Worm (Caenorhabditis elegans) whole organism, L3 larva: ENCODE data around the gene F35H10.6.

ENCODE experiments used
- aly-2 ChIP-seq: fragments of 150-350 bp; optimal IDR thresholded peaks from 2 replicates; lab custom pipeline; 2014; ENCODE audit warnings: missing biosample characterization, missing genetic modification characterization
- ama-1 ChIP-seq: fragments of 150-350 bp; optimal IDR thresholded peaks from 2 replicates; lab custom pipeline; 2018
- elt-2 ChIP-seq: sonication (generic microtip); optimal IDR thresholded peaks from 2 replicates; lab custom pipeline; 2016; ENCODE audit warnings: missing genetic modification reagents, mild to moderate bottlenecking, missing genetic modification characterization, missing compliant biosample characterization
- hmg-11 ChIP-seq: sonication (generic microtip); optimal IDR thresholded peaks from 2 replicates; lab custom pipeline; 2016; ENCODE audit warnings: missing genetic modification characterization, missing compliant biosample characterization
- mdl-1 ChIP-seq: fragments of 150-350 bp; optimal IDR thresholded peaks from 2 replicates; lab custom pipeline; 2014; ENCODE audit warnings: missing biosample characterization, missing genetic modification characterization
- nfya-1 ChIP-seq: sonication (generic microtip); optimal IDR thresholded peaks from 2 replicates; lab custom pipeline; 2017; ENCODE audit warnings: missing genetic modification characterization, mild to moderate bottlenecking, missing compliant biosample characterization, antibody characterized with exemption, moderate library complexity; ENCODE audit not compliant: insufficient read depth
- nhr-76 ChIP-seq: fragments of 150-350 bp; sonication (generic microtip); optimal IDR thresholded peaks from 5 replicates; lab custom pipeline; 2014; ENCODE audit warnings: missing biosample characterization, missing genetic modification characterization
- snpc-4 ChIP-seq: fragments of 150-350 bp; optimal IDR thresholded peaks from 2 replicates; lab custom pipeline; 2014; ENCODE audit warnings: missing biosample characterization, missing genetic modification characterization
- unc-62 ChIP-seq: fragments of 150-350 bp; sonication (generic microtip); optimal IDR thresholded peaks from 4 replicates; lab custom pipeline; 2014; ENCODE audit warnings: missing biosample characterization, missing genetic modification reagents, missing genetic modification characterization

DNA sequence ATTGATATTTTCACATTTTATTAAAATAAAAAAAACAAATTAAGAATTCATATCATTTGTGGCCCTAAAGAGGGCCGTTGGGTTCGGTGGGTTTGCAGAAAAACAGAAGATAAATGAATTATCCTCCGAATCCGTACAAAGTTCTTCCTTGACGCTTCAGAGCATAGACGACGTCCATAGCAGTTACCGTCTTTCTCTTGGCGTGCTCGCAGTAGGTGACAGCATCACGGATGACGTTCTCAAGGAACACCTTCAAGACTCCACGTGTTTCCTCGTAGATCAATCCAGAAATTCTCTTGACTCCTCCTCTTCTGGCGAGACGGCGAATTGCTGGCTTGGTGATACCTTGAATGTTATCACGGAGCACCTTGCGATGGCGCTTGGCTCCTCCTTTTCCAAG, 33.8 kb downstream of the F35H10.6 start:
- TF ChIP-seq snpc-4 (tag; lab: Kevin White, UChicago) (no peak), mdl-1 (no peak), elt-2 (tag; lab: Kevin White, UChicago) (no peak), unc-62 (no peak), ama-1 (lab: Kevin White, UChicago) (no peak), nhr-76 (tag; lab: Kevin White, UChicago) (no peak), nfya-1 (tag; lab: Kevin White, UChicago) (no peak), hmg-11 (tag; lab: Kevin White, UChicago) (no peak), aly-2 (tag; lab: Kevin White, UChicago) (no peak)
